Fruit fly (Drosophila melanogaster) whole organism, embryonic: ENCODE results near the gene net.

Experiments used
- ATbp ChIP-seq: fragments of 200-800 bp; sonication (Bioruptor generic); optimal IDR thresholded peaks from 2 replicates; lab custom pipeline; 2017; ENCODE audit warnings: missing biosample characterization, mild to moderate bottlenecking, missing genetic modification characterization, missing genetic modification reagents
- Adf1 ChIP-seq: fragments of 200-800 bp; sonication (Bioruptor generic); IDR thresholded peaks from 2 replicates; pipeline ENCODE4 v1.3.6; 2022; ENCODE audit warnings: missing biosample characterization, missing genetic modification characterization
- Atf3 ChIP-seq: fragments of 200-800 bp; sonication (Bioruptor generic); optimal IDR thresholded peaks from 3 replicates; lab custom pipeline; 2016; ENCODE audit warnings: missing biosample characterization, missing genetic modification characterization
- BtbVII ChIP-seq: fragments of 200-800 bp; sonication (Bioruptor generic); optimal IDR thresholded peaks from 3 replicates; lab custom pipeline; 2017; ENCODE audit warnings: missing biosample characterization, mild to moderate bottlenecking, missing genetic modification characterization
- CG10543 ChIP-seq: fragments of 200-800 bp; sonication (Bioruptor generic); optimal IDR thresholded peaks from 3 replicates; lab custom pipeline; 2017; ENCODE audit warnings: missing biosample characterization, mild to moderate bottlenecking, missing genetic modification characterization, moderate library complexity
- CG11723 ChIP-seq: fragments of 200-800 bp; sonication (Bioruptor generic); optimal IDR thresholded peaks from 2 replicates; lab custom pipeline; 2017; ENCODE audit warnings: missing biosample characterization, mild to moderate bottlenecking, missing genetic modification characterization
- CG12071 ChIP-seq: fragments of 200-800 bp; sonication (Bioruptor generic); optimal IDR thresholded peaks from 3 replicates; lab custom pipeline; 2018; ENCODE audit warnings: missing biosample characterization, mild to moderate bottlenecking, missing genetic modification characterization
- CG12219 ChIP-seq: fragments of 200-800 bp; sonication (Bioruptor generic); optimal IDR thresholded peaks from 3 replicates; lab custom pipeline; 2018; ENCODE audit warnings: missing biosample characterization, mild to moderate bottlenecking, missing genetic modification characterization
- CG14860 ChIP-seq: fragments of 200-800 bp; sonication (Bioruptor generic); IDR thresholded peaks from 3 replicates; pipeline ENCODE4 v1.3.6; 2022; ENCODE audit warnings: missing biosample characterization, missing genetic modification characterization; ENCODE audit not compliant: partially characterized antibody
- CG15269 ChIP-seq: fragments of 200-800 bp; sonication (Bioruptor generic); optimal IDR thresholded peaks from 2 replicates; lab custom pipeline; 2018; ENCODE audit warnings: missing biosample characterization, mild to moderate bottlenecking, missing genetic modification characterization, moderate library complexity
- CG15514 ChIP-seq: fragments of 200-800 bp; sonication (Bioruptor generic); optimal IDR thresholded peaks from 3 replicates; lab custom pipeline; 2017; ENCODE audit warnings: missing biosample characterization, missing genetic modification characterization, mild to moderate bottlenecking, moderate library complexity, missing genetic modification reagents
- CG17612 ChIP-seq: fragments of 200-800 bp; sonication (Bioruptor generic); IDR thresholded peaks from 2 replicates; pipeline ENCODE4 v1.3.6; 2022; ENCODE audit warnings: missing biosample characterization, missing genetic modification characterization
- CG1792 ChIP-seq: fragments of 200-800 bp; sonication (Bioruptor generic); optimal IDR thresholded peaks from 2 replicates; lab custom pipeline; 2016; ENCODE audit warnings: missing biosample characterization, missing genetic modification characterization
- CG18599 ChIP-seq: fragments of 200-800 bp; sonication (Bioruptor generic); optimal IDR thresholded peaks from 3 replicates; lab custom pipeline; 2017; ENCODE audit warnings: missing biosample characterization, missing genetic modification characterization, mild to moderate bottlenecking, moderate library complexity, missing genetic modification reagents
- CG32532 ChIP-seq: fragments of 200-800 bp; sonication (Bioruptor generic); IDR thresholded peaks from 2 replicates; pipeline ENCODE4 v1.3.6; 2022; ENCODE audit warnings: missing biosample characterization, missing genetic modification characterization
- CG33557 ChIP-seq: fragments of 200-800 bp; sonication (Bioruptor generic); optimal IDR thresholded peaks from 2 replicates; lab custom pipeline; 2019; ENCODE audit warnings: missing biosample characterization, mild to moderate bottlenecking, missing genetic modification characterization, moderate library complexity
- CG34422 ChIP-seq: fragments of 200-800 bp; sonication (Bioruptor generic); IDR thresholded peaks from 3 replicates; pipeline ENCODE4 v1.3.6; 2022; ENCODE audit warnings: missing biosample characterization, missing genetic modification characterization
- CG5245 ChIP-seq: fragments of 200-800 bp; sonication (Bioruptor generic); optimal IDR thresholded peaks from 3 replicates; lab custom pipeline; 2016; ENCODE audit warnings: missing biosample characterization, missing genetic modification characterization
- CG6765 ChIP-seq: fragments of 200-800 bp; sonication (Bioruptor generic); optimal IDR thresholded peaks from 3 replicates; lab custom pipeline; 2017; ENCODE audit warnings: missing biosample characterization, mild to moderate bottlenecking, missing genetic modification characterization
- CG6813 ChIP-seq: fragments of 200-800 bp; sonication (Bioruptor generic); optimal IDR thresholded peaks from 2 replicates; lab custom pipeline; 2017; ENCODE audit warnings: missing biosample characterization, missing genetic modification characterization, mild to moderate bottlenecking, moderate library complexity, missing genetic modification reagents
- CG7987 ChIP-seq: fragments of 200-800 bp; sonication (Bioruptor generic); optimal IDR thresholded peaks from 2 replicates; lab custom pipeline; 2018; ENCODE audit warnings: missing biosample characterization, mild to moderate bottlenecking, missing genetic modification characterization, moderate library complexity
- CG8290 ChIP-seq, 3 experiments: fragments of 200-800 bp; sonication (Bioruptor generic); optimal IDR thresholded peaks; 2 replicates each; lab custom pipeline; 2016 to 2019; ENCODE audit warnings: missing biosample characterization in 3 of 3, missing genetic modification characterization in 3 of 3, mild to moderate bottlenecking in 2 of 3, moderate library complexity in 1 of 3
- Drgx ChIP-seq: fragments of 200-800 bp; sonication (Bioruptor generic); IDR thresholded peaks from 2 replicates; pipeline ENCODE4 v1.3.6; 2022; ENCODE audit warnings: missing biosample characterization, missing genetic modification characterization
- E2f1 ChIP-seq: fragments of 200-800 bp; sonication (Bioruptor generic); IDR thresholded peaks from 2 replicates; pipeline ENCODE4 v1.3.6; 2022; ENCODE audit warnings: missing biosample characterization, missing genetic modification characterization
- E2f2 ChIP-seq: fragments of 200-800 bp; sonication (Bioruptor generic); IDR thresholded peaks from 2 replicates; pipeline ENCODE4 v1.3.6; 2022; ENCODE audit warnings: missing biosample characterization, missing genetic modification characterization
- Fer1 ChIP-seq: fragments of 200-800 bp; sonication (Bioruptor generic); optimal IDR thresholded peaks from 2 replicates; lab custom pipeline; 2017; ENCODE audit warnings: missing biosample characterization, mild to moderate bottlenecking, missing genetic modification characterization
- HLHmδ ChIP-seq: fragments of 200-800 bp; sonication (Bioruptor generic); optimal IDR thresholded peaks from 2 replicates; lab custom pipeline; 2018; ENCODE audit warnings: missing biosample characterization, mild to moderate bottlenecking, missing genetic modification characterization, moderate library complexity
- Hey ChIP-seq: fragments of 200-800 bp; sonication (Bioruptor generic); optimal IDR thresholded peaks from 3 replicates; lab custom pipeline; 2018; ENCODE audit warnings: missing biosample characterization, mild to moderate bottlenecking, missing genetic modification characterization
- Meics ChIP-seq: fragments of 200-800 bp; sonication (Bioruptor generic); optimal IDR thresholded peaks from 2 replicates; lab custom pipeline; 2017; ENCODE audit warnings: missing biosample characterization, mild to moderate bottlenecking, missing genetic modification characterization
- PHDP ChIP-seq: fragments of 200-800 bp; sonication (Bioruptor generic); optimal IDR thresholded peaks from 3 replicates; lab custom pipeline; 2018; ENCODE audit warnings: missing biosample characterization, mild to moderate bottlenecking, missing genetic modification characterization, moderate library complexity
- Ptx1 ChIP-seq: fragments of 200-800 bp; sonication (Bioruptor generic); IDR thresholded peaks from 2 replicates; pipeline ENCODE4 v1.3.6; 2022; ENCODE audit warnings: missing biosample characterization, missing genetic modification characterization
- Usf ChIP-seq: fragments of 200-800 bp; sonication (Bioruptor generic); optimal IDR thresholded peaks from 2 replicates; lab custom pipeline; 2017; ENCODE audit warnings: missing genotype, missing biosample characterization, missing genetic modification characterization
- ab ChIP-seq: fragments of 200-800 bp; sonication (Bioruptor generic); optimal IDR thresholded peaks from 2 replicates; lab custom pipeline; 2016; ENCODE audit warnings: missing biosample characterization, missing genetic modification characterization
- al ChIP-seq: fragments of 200-800 bp; sonication (Bioruptor generic); IDR thresholded peaks from 2 replicates; pipeline ENCODE4 v1.3.6; 2022; ENCODE audit warnings: missing biosample characterization, missing genetic modification characterization
- bigmax ChIP-seq: fragments of 200-800 bp; sonication (Bioruptor generic); optimal IDR thresholded peaks from 2 replicates; lab custom pipeline; 2018; ENCODE audit warnings: missing biosample characterization, mild to moderate bottlenecking, missing genetic modification characterization
- cad ChIP-seq: fragments of >200 bp; optimal IDR thresholded peaks from 2 replicates; lab custom pipeline; 2017; ENCODE audit warnings: missing biosample characterization, missing genetic modification characterization
- chinmo ChIP-seq: fragments of 200-800 bp; sonication (Bioruptor generic); IDR thresholded peaks from 4 replicates; pipeline ENCODE4 v1.3.6; 2022; ENCODE audit warnings: missing biosample characterization, missing genetic modification characterization; ENCODE audit not compliant: partially characterized antibody
- cwo ChIP-seq: fragments of 200-800 bp; sonication (Bioruptor generic); optimal IDR thresholded peaks from 3 replicates; lab custom pipeline; 2017; ENCODE audit warnings: missing biosample characterization, missing genetic modification characterization, mild to moderate bottlenecking, moderate library complexity, missing genetic modification reagents
- ewg ChIP-seq: fragments of 200-800 bp; sonication (Bioruptor generic); optimal IDR thresholded peaks from 3 replicates; lab custom pipeline; 2017; ENCODE audit warnings: mild to moderate bottlenecking, missing biosample characterization, missing genetic modification reagents, missing genetic modification characterization
- exex ChIP-seq: fragments of 200-800 bp; sonication (Bioruptor generic); optimal IDR thresholded peaks from 4 replicates; lab custom pipeline; 2018; ENCODE audit warnings: missing biosample characterization, mild to moderate bottlenecking, missing genetic modification characterization, moderate library complexity
- hkb ChIP-seq, 2 experiments: fragments of 200-800 bp in 1 of 2; fragments of >200 bp in 1 of 2; sonication (Bioruptor generic) in 1 of 2; IDR thresholded peaks in 1 of 2; optimal IDR thresholded peaks in 1 of 2; 2 replicates each; pipeline versions ENCODE4 v1.3.6 to Lab custom; 2017 to 2022; ENCODE audit warnings: missing biosample characterization in 1 of 2, missing genetic modification characterization in 1 of 2
- ind ChIP-seq: fragments of 200-800 bp; sonication (Bioruptor generic); optimal IDR thresholded peaks from 3 replicates; lab custom pipeline; 2016; ENCODE audit warnings: missing biosample characterization, missing genetic modification characterization
- mirr ChIP-seq: fragments of 200-800 bp; sonication (Bioruptor generic); optimal IDR thresholded peaks from 3 replicates; lab custom pipeline; 2018; ENCODE audit warnings: missing biosample characterization, mild to moderate bottlenecking, missing genetic modification characterization
- odd ChIP-seq: fragments of 200-800 bp; sonication (Bioruptor generic); optimal IDR thresholded peaks from 2 replicates; lab custom pipeline; 2017; ENCODE audit warnings: missing biosample characterization, mild to moderate bottlenecking, missing genetic modification characterization
- pnt ChIP-seq: fragments of 200-800 bp; sonication (Bioruptor generic); optimal IDR thresholded peaks from 3 replicates; lab custom pipeline; 2016; ENCODE audit warnings: missing biosample characterization, missing genetic modification characterization
- scrt ChIP-seq: fragments of 200-800 bp; sonication (Bioruptor generic); optimal IDR thresholded peaks from 2 replicates; lab custom pipeline; 2018; ENCODE audit warnings: missing biosample characterization, mild to moderate bottlenecking, missing genetic modification characterization, moderate library complexity
- sd ChIP-seq: fragments of 200-800 bp; sonication (Bioruptor generic); optimal IDR thresholded peaks from 3 replicates; lab custom pipeline; 2018; ENCODE audit warnings: missing biosample characterization, mild to moderate bottlenecking, missing genetic modification characterization, moderate library complexity
- sima ChIP-seq: fragments of 200-800 bp; sonication (Bioruptor generic); optimal IDR thresholded peaks from 2 replicates; lab custom pipeline; 2016; ENCODE audit warnings: missing biosample characterization, missing genetic modification characterization
- sqz ChIP-seq: fragments of 200-800 bp; sonication (Bioruptor generic); optimal IDR thresholded peaks from 3 replicates; lab custom pipeline; 2018; ENCODE audit warnings: missing biosample characterization, mild to moderate bottlenecking, missing genetic modification characterization
- sug ChIP-seq: fragments of 200-800 bp; optimal IDR thresholded peaks from 2 replicates; lab custom pipeline; 2019; ENCODE audit warnings: missing biosample characterization, mild to moderate bottlenecking, missing genetic modification characterization, moderate library complexity
- tio ChIP-seq: fragments of 200-800 bp; sonication (Bioruptor generic); optimal IDR thresholded peaks from 2 replicates; lab custom pipeline; 2017; ENCODE audit warnings: missing biosample characterization, missing genetic modification characterization, inconsistent platforms
- usp ChIP-seq: fragments of >200 bp; optimal IDR thresholded peaks from 2 replicates; lab custom pipeline; 2017; ENCODE audit warnings: missing biosample characterization, missing genetic modification characterization

net gene

DNA sequence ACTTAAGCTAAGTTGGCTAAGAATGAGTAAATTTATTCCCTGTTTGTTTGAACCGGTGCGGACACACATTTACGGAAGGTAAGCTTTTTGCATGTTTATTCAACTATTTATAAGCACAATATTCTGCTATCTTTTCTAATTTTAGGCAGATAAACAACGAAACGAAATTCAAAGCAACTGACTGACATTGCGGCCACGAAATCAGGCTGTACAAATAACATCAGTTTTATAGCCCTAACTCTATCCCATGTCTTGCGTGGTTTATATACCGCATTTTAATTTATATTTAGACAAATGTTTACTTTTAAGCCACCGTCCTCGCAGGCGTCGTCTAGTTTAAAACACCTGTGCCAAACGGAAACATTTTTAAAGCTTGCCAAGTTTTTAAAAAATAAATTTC, 2.1 kb downstream of the net start (continued):
- TF ChIP-seq CG6813 (GFP tag; lab: Kevin White, UChicago) (peak; percentile 27), al (GFP tag; lab: Robert Waterston, UW) (no peak), BtbVII (peak; percentile 75), CG12071 (GFP tag; lab: Kevin White, UChicago) (peak; percentile 15), sima (no peak), odd (GFP tag; lab: Kevin White, UChicago) (peak; percentile 35), scrt (GFP tag; lab: Kevin White, UChicago) (peak; percentile 7), PHDP (tag; lab: Kevin White, UChicago) (peak; percentile 44), CG6765 (GFP tag; lab: Kevin White, UChicago) (peak; percentile 39), chinmo (no peak), Adf1 (GFP tag; lab: Robert Waterston, UW) (no peak), sqz (GFP tag; lab: Kevin White, UChicago) (no peak), exex (tag; lab: Kevin White, UChicago) (peak; percentile 38), cwo (GFP tag; lab: Kevin White, UChicago) (peak; percentile 8), CG17612 (GFP tag; lab: Robert Waterston, UW) (no peak), CG7987 (GFP tag; lab: Kevin White, UChicago) (no peak), ewg (no peak), ind (no peak), CG15514 (GFP tag; lab: Kevin White, UChicago) (peak; percentile 41), CG18599 (GFP tag; lab: Kevin White, UChicago) (peak; percentile 65), CG5245 (GFP tag; lab: Kevin White, UChicago) (no peak), E2f2 (GFP tag; lab: Robert Waterston, UW) (no peak), Usf (no peak), Ptx1 (no peak), CG8290 (GFP tag; optimal IDR thresholded peaks at IDR 0.05; lab: Kevin White, UChicago) (no peak), CG8290 (tag; optimal IDR thresholded peaks at IDR 0.05; lab: Kevin White, UChicago) (peak in 1 of 2 experiments; percentile 53), cad (no peak), CG10543 (GFP tag; lab: Kevin White, UChicago) (peak; percentile 14), CG15269 (tag; lab: Kevin White, UChicago) (peak; percentile 22), sd (peak; percentile 1), HLHmδ (no peak), sug (no peak), CG14860 (GFP tag; lab: Robert Waterston, UW) (no peak), CG33557 (no peak), CG1792 (GFP tag; lab: Kevin White, UChicago) (no peak), Meics (peak; percentile 38), ATbp (GFP tag; lab: Kevin White, UChicago) (no peak), Drgx (no peak), Fer1 (GFP tag; lab: Kevin White, UChicago) (peak; percentile 68), E2f1 (GFP tag; lab: Robert Waterston, UW) (no peak)

DNA sequence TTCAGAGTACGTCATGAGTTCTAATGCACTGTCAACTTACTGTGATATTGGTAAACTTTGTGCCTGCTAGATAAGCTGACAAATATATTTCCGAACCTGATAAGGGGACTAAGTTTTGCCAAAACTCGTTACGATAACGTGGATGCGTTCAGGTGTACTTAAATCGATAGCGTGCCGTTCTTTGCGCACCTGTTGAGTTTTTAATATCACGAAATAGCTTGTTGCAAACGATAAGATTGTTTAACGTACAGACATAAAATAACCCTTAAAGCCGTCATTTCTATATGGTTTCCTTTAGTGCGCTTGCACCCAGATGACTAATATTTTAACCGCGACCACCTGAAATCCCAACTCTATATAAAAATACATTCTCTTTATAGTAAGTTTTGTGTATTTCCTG, 5.1 kb downstream of the net start:
- TF ChIP-seq exex (tag; lab: Kevin White, UChicago) (peak; percentile 82), usp (GFP tag; lab: Kevin White, UChicago) (no peak), mirr (peak; percentile 82), Atf3 (GFP tag; lab: Kevin White, UChicago) (no peak), CG12219 (no peak), hkb (optimal IDR thresholded peaks at IDR 0.05; lab: Kevin White, UChicago) (no peak), hkb (GFP tag; IDR thresholded peaks at IDR 0.05; lab: Robert Waterston, UW) (0 out of 2 replicates have a peak, but pooled peaks have one; percentile 12), CG11723 (GFP tag; lab: Kevin White, UChicago) (no peak), CG32532 (GFP tag; lab: Robert Waterston, UW) (no peak), ab (GFP tag; lab: Kevin White, UChicago) (no peak), CG12071 (GFP tag; lab: Kevin White, UChicago) (no peak), bigmax (GFP tag; lab: Kevin White, UChicago) (no peak), Hey (peak; percentile 32), CG34422 (no peak), pnt (no peak), tio (GFP tag; lab: Kevin White, UChicago) (no peak)
